Fruit fly (Drosophila melanogaster) S2 (cell line): ENCODE results near the gene Cyp311a1.

ENCODE experiments used
- CG8478 ChIP-seq: fragments of >200 bp; optimal IDR thresholded peaks from 2 replicates; lab custom pipeline; 2018
- CTCF ChIP-seq, 2 experiments: fragments of >200 bp; optimal IDR thresholded peaks; 2 replicates each; lab custom pipeline; 2018

The Cyp311a1 gene

DNA sequence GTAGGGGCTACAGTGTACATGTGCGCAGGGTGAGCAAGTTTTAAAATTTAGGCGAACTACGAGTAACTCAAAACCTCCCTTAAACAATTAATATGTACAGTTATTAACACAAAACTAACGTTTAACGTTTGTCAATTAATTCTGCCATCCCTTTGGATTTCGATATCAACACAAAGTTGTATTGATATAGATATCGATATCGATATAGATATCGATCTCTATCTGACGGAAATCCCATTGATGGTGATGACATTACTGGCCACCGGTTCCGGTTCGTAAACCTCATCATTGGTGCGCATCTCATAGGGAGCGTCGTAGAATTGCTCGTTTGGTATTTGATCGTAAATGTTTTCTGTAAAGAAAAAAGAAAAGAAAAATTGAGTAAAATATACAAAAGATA lies 38.0 kb downstream of the Cyp311a1 start:
- TF ChIP-seq CG8478 (lab: Kevin White, UChicago) (no peak), CTCF (optimal IDR thresholded peaks at IDR 0.05; lab: Kevin White, UChicago) (no peak)

DNA sequence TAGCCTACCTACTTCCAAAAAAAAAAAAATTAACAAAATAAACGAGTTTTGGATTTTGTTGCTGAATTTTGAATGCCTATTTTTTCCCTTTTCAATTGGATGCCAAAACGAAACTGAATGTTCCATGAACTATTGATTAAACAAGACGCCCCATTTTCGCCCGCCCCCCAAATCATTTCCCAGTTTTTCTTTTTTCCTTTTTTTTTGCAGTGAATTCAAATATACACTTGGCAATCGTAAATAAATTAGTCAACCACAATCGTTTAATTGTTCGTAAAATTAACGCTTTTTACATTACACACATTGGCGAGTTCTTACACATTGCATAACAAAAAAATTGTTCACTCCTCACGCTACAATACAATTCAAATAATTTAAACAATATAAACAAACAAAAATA lies 38.6 kb downstream of the Cyp311a1 start, which contains the start of gene CG18130:
CG18130 (minus strand) TSS at position 101 of the 400 bp plus-strand sequence.
- TF ChIP-seq CG8478 (lab: Kevin White, UChicago) (no peak), CTCF (optimal IDR thresholded peaks at IDR 0.05; lab: Kevin White, UChicago) (no peak)

DNA sequence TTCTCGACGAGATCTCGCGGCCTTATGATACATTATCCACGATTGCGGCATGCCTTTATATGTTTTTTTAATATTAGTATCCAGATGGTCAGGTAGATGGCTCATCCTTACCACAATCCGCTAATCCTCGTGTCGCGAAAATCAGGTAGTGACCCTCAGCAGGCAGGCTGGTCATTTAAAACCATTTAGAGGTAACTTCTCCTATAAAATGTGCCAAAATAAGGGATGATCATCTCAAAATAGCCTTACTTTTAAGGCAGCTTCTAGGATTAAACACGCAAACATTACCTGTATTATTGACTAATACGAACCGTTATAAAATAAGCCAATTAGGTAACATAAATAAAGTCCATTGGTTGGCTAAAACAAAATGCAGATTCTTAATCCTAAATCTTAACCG lies 42.4 kb downstream of the Cyp311a1 start, which contains the start of gene tsg:
tsg (minus strand) TSS at position 37 of the 400 bp plus-strand sequence.
- TF ChIP-seq CG8478 (lab: Kevin White, UChicago) (no peak), CTCF (optimal IDR thresholded peaks at IDR 0.05; lab: Kevin White, UChicago) (no peak)

DNA sequence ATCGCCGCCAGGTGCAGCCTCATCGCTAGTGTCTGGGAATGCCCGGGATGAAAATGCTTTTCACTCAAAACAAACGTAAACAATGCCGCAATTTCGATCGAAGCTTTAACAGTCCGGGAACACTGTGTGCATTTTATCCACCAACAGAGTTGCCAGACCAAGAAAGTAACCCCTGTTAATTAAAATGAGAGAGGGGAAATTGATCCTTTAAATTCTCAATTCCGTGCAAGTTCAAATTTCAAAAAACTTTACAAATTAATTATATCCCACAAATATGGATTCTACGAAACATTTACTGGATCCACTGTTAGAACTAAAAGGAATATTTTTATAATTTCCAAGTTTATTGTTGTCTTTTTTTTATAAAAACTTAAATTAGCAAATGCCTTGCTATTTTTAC lies 43.6 kb downstream of the Cyp311a1 start, which contains the start of gene gd:
gd (minus strand) TSS at position 101 of the 400 bp plus-strand sequence.
- no peak for TF ChIP-seq CTCF (optimal IDR thresholded peaks at IDR 0.05; lab: Kevin White, UChicago)
- TF ChIP-seq CG8478 (lab: Kevin White, UChicago) = no peak

- no peak for TF ChIP-seq CG8478 (lab: Kevin White, UChicago)
- TF ChIP-seq CTCF (optimal IDR thresholded peaks at IDR 0.05; lab: Kevin White, UChicago) = no peak
Measured at dm6 chrX:11984987-11985386, 46.3 kb downstream of the Cyp311a1 start, which contains the start of gene cac. cac (minus strand) TSS chrX:11985087.

DNA sequence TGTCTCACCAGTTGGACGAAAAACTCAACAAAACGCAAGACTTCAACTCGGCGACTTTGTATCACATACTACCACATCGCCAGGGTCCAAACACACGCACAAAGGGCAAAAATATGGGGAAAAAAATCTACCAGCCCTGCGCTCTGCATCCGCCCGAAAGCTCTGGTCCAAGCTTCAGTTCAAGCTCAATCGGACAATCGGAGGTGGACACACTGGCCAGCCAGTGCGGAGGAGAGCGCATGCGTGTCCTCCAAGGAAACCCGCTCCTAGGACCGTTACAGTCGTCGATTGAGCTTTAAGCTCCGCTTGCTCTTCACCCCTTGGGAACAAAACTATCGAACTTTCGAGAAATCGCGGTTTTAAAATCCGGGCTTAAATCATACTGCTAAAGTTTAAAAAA lies 47.4 kb downstream of the Cyp311a1 start:
- TF ChIP-seq CTCF (optimal IDR thresholded peaks at IDR 0.05; lab: Kevin White, UChicago) = no peak
- no peak for TF ChIP-seq CG8478 (lab: Kevin White, UChicago)
